Fruit fly (Drosophila melanogaster) whole organism, wandering third instar larva: ENCODE data around the gene CG32187.

Experiments used
- Jra ChIP-seq: sonication (Bioruptor generic); optimal IDR thresholded peaks from 2 replicates; lab custom pipeline; 2016; ENCODE audit warnings: missing biosample characterization, missing genetic modification characterization
- Rel ChIP-seq, 2 experiments: fragments of 200-800 bp; sonication (Bioruptor generic) in 1 of 2; optimal IDR thresholded peaks; 2 replicates in 1 of 2; 3 replicates in 1 of 2; lab custom pipeline; 2016 to 2019; ENCODE audit warnings: mild to moderate bottlenecking in 2 of 2, missing biosample characterization in 2 of 2, missing genetic modification characterization in 2 of 2, moderate library complexity in 1 of 2
- ey ChIP-seq: fragments of 200-800 bp; sonication (Bioruptor generic); optimal IDR thresholded peaks from 2 replicates; lab custom pipeline; 2016; ENCODE audit warnings: missing biosample characterization, missing genetic modification characterization
- psq ChIP-seq: fragments of 200-800 bp; sonication (Bioruptor generic); optimal IDR thresholded peaks from 3 replicates; lab custom pipeline; 2017; ENCODE audit warnings: missing biosample characterization, mild to moderate bottlenecking, missing genetic modification characterization, moderate library complexity

- TF ChIP-seq Rel (GFP tag; optimal IDR thresholded peaks at IDR 0.05; lab: Kevin White, UChicago) (no peak), Rel (tag; optimal IDR thresholded peaks at IDR 0.05; lab: Kevin White, UChicago) (no peak), ey (GFP tag; lab: Kevin White, UChicago) (no peak), psq (GFP tag; lab: Kevin White, UChicago) (no peak), Jra (GFP tag; lab: Kevin White, UChicago) (no peak)
Measured at dm6 chr3L:17820093-17820492, 13.9 kb upstream of the CG32187 start, which contains the start of gene Ir75b.
